In genomic region chr3L:24537073-24538004, dm6 we compare ENCODE assay signal across 1 fruit fly cellular context.
A peak's percentile ranks its signal among the peaks of the same experiment; 100 is the strongest.
TF ChIP-seq lines count a peak whose summit lies in the region.

Gene mRpS5, plus strand, starts transcription at chr3L:24537236.

TF ChIP-seq in whole organism, embryonic, 481 proteins besides CTCF, POLR2A, EP300 and RAD21 (continued from another document):
- TF ChIP-seq gem (tag; optimal IDR thresholded peaks at IDR 0.05; lab: Kevin White, UChicago) (peak; percentile 48), klu (GFP tag; IDR thresholded peaks at IDR 0.05; lab: Robert Waterston, UW) (no peak), CG11398 (GFP tag; optimal IDR thresholded peaks at IDR 0.05; lab: Kevin White, UChicago) (no peak), MESR4 (GFP tag; optimal IDR thresholded peaks at IDR 0.05; lab: Kevin White, UChicago) (peak; percentile 83), MBD-R2 (GFP tag; IDR thresholded peaks at IDR 0.05; lab: Robert Waterston, UW) (no peak), CG3838 (GFP tag; optimal IDR thresholded peaks at IDR 0.05; lab: Kevin White, UChicago) (no peak), CoRest (tag; optimal IDR thresholded peaks at IDR 0.05; lab: Kevin White, UChicago) (no peak), Hand (GFP tag; optimal IDR thresholded peaks at IDR 0.05; lab: Kevin White, UChicago) (no peak), Antp (GFP tag; optimal IDR thresholded peaks at IDR 0.05; lab: Kevin White, UChicago) (no peak), crol (GFP tag; IDR thresholded peaks at IDR 0.05; lab: Robert Waterston, UW) (no peak), CG8089 (GFP tag; optimal IDR thresholded peaks at IDR 0.05; lab: Kevin White, UChicago) (peak; percentile 44), Kr (GFP tag; optimal IDR thresholded peaks at IDR 0.05; lab: Kevin White, UChicago) (no peak), CG10462 (GFP tag; optimal IDR thresholded peaks at IDR 0.05; lab: Kevin White, UChicago) (no peak), dati (GFP tag; IDR thresholded peaks at IDR 0.05; lab: Robert Waterston, UW) (no peak), CG13624 (GFP tag; optimal IDR thresholded peaks at IDR 0.05; lab: Kevin White, UChicago) (no peak), CG18011 (GFP tag; optimal IDR thresholded peaks at IDR 0.05; lab: Kevin White, UChicago) (no peak), Xrp1 (GFP tag; IDR thresholded peaks at IDR 0.05; lab: Robert Waterston, UW) (peak; percentile 47; the same call in 1 of the 2 replicates), CG8290 (GFP tag; optimal IDR thresholded peaks at IDR 0.05; lab: Kevin White, UChicago) (peak; percentile 38), CG8290 (tag; optimal IDR thresholded peaks at IDR 0.05; lab: Kevin White, UChicago) (no peak), CG12071 (GFP tag; optimal IDR thresholded peaks at IDR 0.05; lab: Kevin White, UChicago) (no peak), CG6854 (GFP tag; optimal IDR thresholded peaks at IDR 0.05; lab: Kevin White, UChicago) (no peak), Atf-2 (GFP tag; optimal IDR thresholded peaks at IDR 0.05; lab: Kevin White, UChicago) (no peak), CG14014 (GFP tag; IDR thresholded peaks at IDR 0.05; lab: Robert Waterston, UW) (no peak), CG4424 (GFP tag; optimal IDR thresholded peaks at IDR 0.05; lab: Kevin White, UChicago) (no peak), prd (optimal IDR thresholded peaks at IDR 0.05; lab: Kevin White, UChicago) (no peak), prd (GFP tag; IDR thresholded peaks at IDR 0.05; lab: Robert Waterston, UW) (no peak; the same call in 2 of the 3 replicates), cato (GFP tag; optimal IDR thresholded peaks at IDR 0.05; lab: Kevin White, UChicago; ENCODE audit: borderline replicate concordance) (no peak), CG8765 (GFP tag; IDR thresholded peaks at IDR 0.05; lab: Robert Waterston, UW) (no peak), CG30403 (GFP tag; optimal IDR thresholded peaks at IDR 0.05; lab: Kevin White, UChicago) (peak; percentile 9), CG7357 (GFP tag; IDR thresholded peaks at IDR 0.05; lab: Robert Waterston, UW) (peak; percentile 89), ssp (GFP tag; IDR thresholded peaks at IDR 0.05; lab: Robert Waterston, UW) (peak; percentile 96), CG17612 (GFP tag; IDR thresholded peaks at IDR 0.05; lab: Robert Waterston, UW) (no peak), Sry-β (GFP tag; optimal IDR thresholded peaks at IDR 0.05; lab: Kevin White, UChicago) (no peak), unc-4 (GFP tag; IDR thresholded peaks at IDR 0.05; lab: Robert Waterston, UW; ENCODE audit: partially characterized antibody) (no peak), sr (GFP tag; IDR thresholded peaks at IDR 0.05; lab: Robert Waterston, UW) (no peak), dmrt11E (tag; optimal IDR thresholded peaks at IDR 0.05; lab: Kevin White, UChicago) (no peak), pros (GFP tag; optimal IDR thresholded peaks at IDR 0.05; lab: Kevin White, UChicago) (no peak), YL-1 (GFP tag; optimal IDR thresholded peaks at IDR 0.05; lab: Kevin White, UChicago) (peak; percentile 23), Jarid2 (GFP tag; optimal IDR thresholded peaks at IDR 0.05; lab: Kevin White, UChicago) (no peak), CG2875 (GFP tag; optimal IDR thresholded peaks at IDR 0.05; lab: Kevin White, UChicago) (no peak), Ets65A (GFP tag; lab: Kevin White, UChicago) (peak; percentile 84), Xbp1 (GFP tag; optimal IDR thresholded peaks at IDR 0.05; lab: Kevin White, UChicago) (no peak), cwo (GFP tag; optimal IDR thresholded peaks at IDR 0.05; lab: Kevin White, UChicago) (no peak), gfzf (GFP tag; optimal IDR thresholded peaks at IDR 0.05; lab: Kevin White, UChicago) (peak; percentile 24), Atf6 (GFP tag; IDR thresholded peaks at IDR 0.05; lab: Robert Waterston, UW) (no peak), Sry-δ (GFP tag; optimal IDR thresholded peaks at IDR 0.05; lab: Kevin White, UChicago) (peak; percentile 18), CG30020 (tag; optimal IDR thresholded peaks at IDR 0.05; lab: Kevin White, UChicago) (peak; percentile 97), usp (GFP tag; optimal IDR thresholded peaks at IDR 0.05; lab: Kevin White, UChicago) (no peak), CG12155 (GFP tag; optimal IDR thresholded peaks at IDR 0.05; lab: Kevin White, UChicago) (no peak), CG8478 (optimal IDR thresholded peaks at IDR 0.05; lab: Kevin White, UChicago) (no peak), pum (GFP tag; optimal IDR thresholded peaks at IDR 0.05; lab: Kevin White, UChicago) (no peak), NFAT (GFP tag; IDR thresholded peaks at IDR 0.05; lab: Robert Waterston, UW) (no peak), pita (GFP tag; optimal IDR thresholded peaks at IDR 0.05; lab: Kevin White, UChicago) (no peak), CG13775 (GFP tag; optimal IDR thresholded peaks at IDR 0.05; lab: Kevin White, UChicago) (no peak), CG11696 (GFP tag; IDR thresholded peaks at IDR 0.05; lab: Robert Waterston, UW) (no peak), CG15601 (tag; optimal IDR thresholded peaks at IDR 0.05; lab: Kevin White, UChicago) (no peak), CHES-1-like (GFP tag; optimal IDR thresholded peaks at IDR 0.05; lab: Kevin White, UChicago) (no peak), CG16813 (GFP tag; IDR thresholded peaks at IDR 0.05; lab: Robert Waterston, UW; ENCODE audit: partially characterized antibody) (peak; percentile 23; the same call in 1 of the 3 replicates), btn (GFP tag; optimal IDR thresholded peaks at IDR 0.05; lab: Kevin White, UChicago) (no peak), Sox102F (GFP tag; optimal IDR thresholded peaks at IDR 0.05; lab: Kevin White, UChicago) (peak; percentile 13), CkIIα-i1 (GFP tag; IDR thresholded peaks at IDR 0.05; lab: Robert Waterston, UW) (no peak), CG5245 (GFP tag; optimal IDR thresholded peaks at IDR 0.05; lab: Kevin White, UChicago) (no peak), CG18599 (GFP tag; optimal IDR thresholded peaks at IDR 0.05; lab: Kevin White, UChicago) (no peak), Oli (tag; optimal IDR thresholded peaks at IDR 0.05; lab: Kevin White, UChicago) (peak; percentile 7), sim (GFP tag; IDR thresholded peaks at IDR 0.05; lab: Robert Waterston, UW) (no peak), zfh2 (GFP tag; optimal IDR thresholded peaks at IDR 0.05; lab: Kevin White, UChicago) (no peak), CG4617 (GFP tag; optimal IDR thresholded peaks at IDR 0.05; lab: Kevin White, UChicago; ENCODE audit: borderline replicate concordance) (peak; percentile 66), Bgb (GFP tag; IDR thresholded peaks at IDR 0.05; lab: Robert Waterston, UW; ENCODE audit: partially characterized antibody) (no peak), CG1024 (GFP tag; IDR thresholded peaks at IDR 0.05; lab: Robert Waterston, UW) (peak; percentile 97), kay (GFP tag; optimal IDR thresholded peaks at IDR 0.05; lab: Kevin White, UChicago) (peak; percentile 26), jigr1 (GFP tag; IDR thresholded peaks at IDR 0.05; lab: Robert Waterston, UW) (no peak), Pdp1 (GFP tag; optimal IDR thresholded peaks at IDR 0.05; lab: Kevin White, UChicago) (peak in 1 of 2 experiments; percentile 93), Lhr (GFP tag; optimal IDR thresholded peaks at IDR 0.05; lab: Kevin White, UChicago) (peak; percentile 24), CG7928 (GFP tag; optimal IDR thresholded peaks at IDR 0.05; lab: Kevin White, UChicago) (no peak), CG12659 (GFP tag; optimal IDR thresholded peaks at IDR 0.05; lab: Kevin White, UChicago) (no peak), pb (GFP tag; optimal IDR thresholded peaks at IDR 0.05; lab: Kevin White, UChicago) (no peak), chm (GFP tag; IDR thresholded peaks at IDR 0.05; lab: Robert Waterston, UW) (no peak), oc (tag; optimal IDR thresholded peaks at IDR 0.05; lab: Kevin White, UChicago) (no peak), bsh (GFP tag; optimal IDR thresholded peaks at IDR 0.05; lab: Kevin White, UChicago) (peak in 1 of 2 experiments; percentile 34), dpn (GFP tag; optimal IDR thresholded peaks at IDR 0.05; lab: Kevin White, UChicago) (no peak), repo (GFP tag; optimal IDR thresholded peaks at IDR 0.05; lab: Kevin White, UChicago) (no peak), CG1233 (GFP tag; optimal IDR thresholded peaks at IDR 0.05; lab: Kevin White, UChicago) (no peak), CG3995 (GFP tag; optimal IDR thresholded peaks at IDR 0.05; lab: Kevin White, UChicago) (peak; percentile 81), CG30431 (GFP tag; optimal IDR thresholded peaks at IDR 0.05; lab: Kevin White, UChicago) (no peak), Opbp (GFP tag; IDR thresholded peaks at IDR 0.05; lab: Robert Waterston, UW; ENCODE audit: partially characterized antibody) (no peak), CG1603 (tag; optimal IDR thresholded peaks at IDR 0.05; lab: Kevin White, UChicago) (peak; percentile 93), CG9817 (tag; optimal IDR thresholded peaks at IDR 0.05; lab: Kevin White, UChicago) (peak; percentile 10), sens (GFP tag; lab: Kevin White, UChicago) (peak; percentile 11), nmo (GFP tag; optimal IDR thresholded peaks at IDR 0.05; lab: Kevin White, UChicago) (peak; percentile 7), danr (GFP tag; IDR thresholded peaks at IDR 0.05; lab: Robert Waterston, UW) (no peak), zen (tag; optimal IDR thresholded peaks at IDR 0.05; lab: Kevin White, UChicago) (peak; percentile 22), hbn (GFP tag; IDR thresholded peaks at IDR 0.05; lab: Robert Waterston, UW; ENCODE audit: partially characterized antibody) (no peak), HLH3B (GFP tag; IDR thresholded peaks at IDR 0.05; lab: Robert Waterston, UW) (no peak), Bteb2 (GFP tag; optimal IDR thresholded peaks at IDR 0.05; lab: Kevin White, UChicago) (no peak), CG8388 (GFP tag; optimal IDR thresholded peaks at IDR 0.05; lab: Kevin White, UChicago) (peak; percentile 86), tll (GFP tag; optimal IDR thresholded peaks at IDR 0.05; lab: Kevin White, UChicago) (peak in 1 of 2 experiments; percentile 57), BEAF-32 (GFP tag; optimal IDR thresholded peaks at IDR 0.05; lab: Kevin White, UChicago) (peak; percentile 50), CG10267 (tag; optimal IDR thresholded peaks at IDR 0.05; lab: Kevin White, UChicago) (no peak), trh (GFP tag; optimal IDR thresholded peaks at IDR 0.05; lab: Kevin White, UChicago) (no peak), row (GFP tag; IDR thresholded peaks at IDR 0.05; lab: Robert Waterston, UW) (peak; percentile 74), run (tag; optimal IDR thresholded peaks at IDR 0.05; lab: Kevin White, UChicago) (no peak), CG10209 (GFP tag; optimal IDR thresholded peaks at IDR 0.05; lab: Kevin White, UChicago) (no peak), TFAM (GFP tag; optimal IDR thresholded peaks at IDR 0.05; lab: Kevin White, UChicago) (no peak), Abd-B (GFP tag; optimal IDR thresholded peaks at IDR 0.05; lab: Kevin White, UChicago) (peak; percentile 14), Med (GFP tag; lab: Kevin White, UChicago) (peak; percentile 19), pzg (GFP tag; optimal IDR thresholded peaks at IDR 0.05; lab: Kevin White, UChicago) (peak; percentile 29), amos (GFP tag; IDR thresholded peaks at IDR 0.05; lab: Robert Waterston, UW; ENCODE audit: partially characterized antibody) (peak; percentile 23; the same call in 1 of the 2 replicates), ab (GFP tag; optimal IDR thresholded peaks at IDR 0.05; lab: Kevin White, UChicago) (no peak), CG17802 (tag; optimal IDR thresholded peaks at IDR 0.05; lab: Kevin White, UChicago) (peak; percentile 99), CG18476 (GFP tag; optimal IDR thresholded peaks at IDR 0.05; lab: Kevin White, UChicago) (no peak)
